Fruit fly (Drosophila melanogaster): ENCODE results near the gene AOX1.

The AOX1 gene

DNA sequence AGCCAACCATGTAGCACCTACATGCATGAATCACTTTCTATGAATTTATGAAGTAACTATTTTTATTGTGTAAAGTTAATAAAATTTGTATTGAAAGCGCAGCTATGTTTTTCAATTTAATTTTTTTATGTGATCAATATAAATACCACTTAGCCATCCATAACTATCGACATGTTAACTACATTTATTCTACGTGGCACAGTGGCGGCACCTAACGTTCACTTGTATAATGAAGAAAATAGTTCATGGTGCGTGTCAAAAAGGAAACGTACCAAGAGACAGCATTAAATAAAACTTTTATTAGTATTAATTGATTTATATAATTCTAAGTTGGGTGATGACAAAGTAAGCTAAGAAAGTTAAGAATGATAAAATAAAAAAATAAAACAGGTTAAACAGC lies 43.9 kb downstream of the AOX1 start:
- TF ChIP-seq CG4496 (GFP tag; IDR thresholded peaks at IDR 0.05) (no peak), CG12605 (GFP tag; IDR thresholded peaks at IDR 0.05) (no peak), CG8301 (tag; optimal IDR thresholded peaks at IDR 0.05) (no peak), CG34367 (tag; optimal IDR thresholded peaks at IDR 0.05) (no peak), Snoo (tag; optimal IDR thresholded peaks at IDR 0.05) (no peak), CG13204 (GFP tag; optimal IDR thresholded peaks at IDR 0.05) (no peak), rn (GFP tag; IDR thresholded peaks at IDR 0.05) (no peak), gl (tag; optimal IDR thresholded peaks at IDR 0.05) (no peak), CG15710 (tag; optimal IDR thresholded peaks at IDR 0.05) (no peak), D1 (tag; optimal IDR thresholded peaks at IDR 0.05) (no peak), Ets98B (GFP tag; IDR thresholded peaks at IDR 0.05) (no peak), CG10348 (GFP tag; IDR thresholded peaks at IDR 0.05) (no peak), fd96Ca (GFP tag; IDR thresholded peaks at IDR 0.05) (no peak), CG9948 (tag; optimal IDR thresholded peaks at IDR 0.05) (no peak), CG32121 (GFP tag; IDR thresholded peaks at IDR 0.05) (no peak), Pif1A (GFP tag; optimal IDR thresholded peaks at IDR 0.05) (no peak), Pif1B (GFP tag; optimal IDR thresholded peaks at IDR 0.05) (no peak), CG14655 (GFP tag; optimal IDR thresholded peaks at IDR 0.05) (no peak), CG17806 (tag; optimal IDR thresholded peaks at IDR 0.05) (no peak)

DNA sequence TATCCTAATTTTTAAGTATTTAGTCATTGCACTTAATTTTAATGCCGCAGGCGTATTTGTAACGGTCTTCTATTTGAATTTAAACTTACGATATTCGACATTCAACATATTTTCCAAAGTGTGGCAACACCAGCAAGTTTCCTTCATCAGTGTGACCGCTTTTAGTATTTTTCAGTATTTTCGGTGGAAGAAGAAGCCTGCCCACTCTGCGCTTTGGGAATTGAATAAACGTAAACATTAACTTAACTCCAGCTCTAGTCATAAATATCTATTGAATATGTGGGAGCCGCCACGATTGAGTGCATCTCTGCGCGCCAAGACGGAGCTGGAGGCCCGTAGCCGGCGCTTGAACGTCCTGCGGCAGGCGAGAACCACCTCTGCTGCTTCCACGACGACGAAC lies 51.2 kb downstream of the AOX1 start, which contains the start of gene obe:
Gene obe (plus strand): TSS at position 185 of the 400 bp plus-strand sequence.
- no peak for TF ChIP-seq CG10348 (GFP tag; IDR thresholded peaks at IDR 0.05)
- no peak for TF ChIP-seq Pif1B (GFP tag; optimal IDR thresholded peaks at IDR 0.05)
- TF ChIP-seq CG32121 (GFP tag; IDR thresholded peaks at IDR 0.05), result no peak
- no peak for TF ChIP-seq CG14655 (GFP tag; optimal IDR thresholded peaks at IDR 0.05)
- no peak for TF ChIP-seq CG12605 (GFP tag; IDR thresholded peaks at IDR 0.05)
- no peak for TF ChIP-seq CG8159 (tag; optimal IDR thresholded peaks at IDR 0.05)
- TF ChIP-seq EcR (GFP tag; optimal IDR thresholded peaks at IDR 0.05), result no peak
- no peak for TF ChIP-seq CG15710 (tag; optimal IDR thresholded peaks at IDR 0.05)
- no peak for TF ChIP-seq CG34367 (tag; optimal IDR thresholded peaks at IDR 0.05)
- no peak for TF ChIP-seq CG17806 (tag; optimal IDR thresholded peaks at IDR 0.05)
- no peak for TF ChIP-seq Ets98B (GFP tag; IDR thresholded peaks at IDR 0.05)
- TF ChIP-seq D1 (tag; optimal IDR thresholded peaks at IDR 0.05), result no peak
- no peak for TF ChIP-seq gl (tag; optimal IDR thresholded peaks at IDR 0.05)
- no peak for TF ChIP-seq Pif1A (GFP tag; optimal IDR thresholded peaks at IDR 0.05)
- no peak for TF ChIP-seq Snoo (tag; optimal IDR thresholded peaks at IDR 0.05)
- no peak for TF ChIP-seq CG8301 (tag; optimal IDR thresholded peaks at IDR 0.05)
- TF ChIP-seq CG4496 (GFP tag; IDR thresholded peaks at IDR 0.05), result no peak
- TF ChIP-seq rn (GFP tag; IDR thresholded peaks at IDR 0.05), result no peak
- TF ChIP-seq CG13204 (GFP tag; optimal IDR thresholded peaks at IDR 0.05), result no peak
- no peak for TF ChIP-seq CG9948 (tag; optimal IDR thresholded peaks at IDR 0.05)

DNA sequence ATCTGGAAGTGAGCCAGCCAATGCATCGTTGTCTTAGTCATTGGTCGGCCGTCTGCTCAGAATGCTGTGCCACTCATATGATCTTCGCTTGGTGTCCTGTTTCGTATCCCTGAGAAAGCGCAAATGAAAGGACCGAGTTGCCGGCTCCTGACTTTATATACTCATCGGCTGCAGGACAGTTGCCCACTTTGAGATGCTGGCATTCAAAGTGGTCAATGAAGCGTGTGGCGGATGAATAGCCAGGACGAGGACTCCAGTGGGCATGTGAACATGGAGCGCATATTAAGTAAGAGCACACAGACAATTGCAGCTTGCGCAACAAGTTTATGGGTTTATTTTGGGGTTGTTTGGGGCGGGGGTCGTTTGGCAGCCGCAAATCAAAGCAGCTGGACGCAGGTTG lies 51.8 kb downstream of the AOX1 start, which contains the start of gene Trissin:
Gene Trissin (minus strand): TSS at position 101 of the 400 bp plus-strand sequence.
- no peak for TF ChIP-seq EcR (GFP tag; optimal IDR thresholded peaks at IDR 0.05)
- no peak for TF ChIP-seq Snoo (tag; optimal IDR thresholded peaks at IDR 0.05)
- no peak for TF ChIP-seq CG17806 (tag; optimal IDR thresholded peaks at IDR 0.05)
- no peak for TF ChIP-seq CG13204 (GFP tag; optimal IDR thresholded peaks at IDR 0.05)
- TF ChIP-seq CG32121 (GFP tag; IDR thresholded peaks at IDR 0.05), result no peak
- no peak for TF ChIP-seq CG15710 (tag; optimal IDR thresholded peaks at IDR 0.05)
- TF ChIP-seq fd96Ca (GFP tag; IDR thresholded peaks at IDR 0.05), result no peak
- TF ChIP-seq CG10348 (GFP tag; IDR thresholded peaks at IDR 0.05), result no peak
- no peak for TF ChIP-seq rn (GFP tag; IDR thresholded peaks at IDR 0.05)
- TF ChIP-seq CG34367 (tag; optimal IDR thresholded peaks at IDR 0.05), result no peak

DNA sequence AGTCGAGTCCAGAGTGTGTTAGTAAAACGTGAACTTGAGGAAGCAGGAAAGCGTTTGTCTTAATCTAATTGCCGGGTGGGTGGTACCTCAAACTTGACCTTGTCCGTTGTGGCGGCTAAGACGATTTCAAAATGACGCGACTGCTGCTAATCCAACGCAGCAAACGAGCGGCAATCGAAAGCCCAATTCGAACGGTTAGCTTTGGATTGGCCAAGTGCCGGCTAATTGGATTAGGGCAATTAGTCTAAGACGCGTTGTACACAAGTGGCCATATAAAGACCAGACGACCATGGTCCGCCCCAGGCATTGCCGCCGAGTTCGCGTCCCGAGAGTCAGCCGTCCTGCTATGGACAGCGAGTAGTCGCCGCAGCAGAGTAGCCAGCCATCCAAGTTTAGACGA lies 54.2 kb downstream of the AOX1 start, which contains the start of gene Rh6:
Gene Rh6 (plus strand): TSS at position 301 of the 400 bp plus-strand sequence.
- no peak for TF ChIP-seq CG4496 (GFP tag; IDR thresholded peaks at IDR 0.05)
- no peak for TF ChIP-seq CG8301 (tag; optimal IDR thresholded peaks at IDR 0.05)
- TF ChIP-seq CG17806 (tag; optimal IDR thresholded peaks at IDR 0.05), result no peak
- no peak for TF ChIP-seq CG10348 (GFP tag; IDR thresholded peaks at IDR 0.05)
- TF ChIP-seq rn (GFP tag; IDR thresholded peaks at IDR 0.05), result no peak
- TF ChIP-seq CG8159 (tag; optimal IDR thresholded peaks at IDR 0.05), result no peak
- TF ChIP-seq gl (tag; optimal IDR thresholded peaks at IDR 0.05), result no peak
- TF ChIP-seq CG14655 (GFP tag; optimal IDR thresholded peaks at IDR 0.05), result no peak
- no peak for TF ChIP-seq CG9948 (tag; optimal IDR thresholded peaks at IDR 0.05)
- TF ChIP-seq CG34367 (tag; optimal IDR thresholded peaks at IDR 0.05), result no peak
- TF ChIP-seq CG15710 (tag; optimal IDR thresholded peaks at IDR 0.05), result no peak
- no peak for TF ChIP-seq Snoo (tag; optimal IDR thresholded peaks at IDR 0.05)
- TF ChIP-seq CG12605 (GFP tag; IDR thresholded peaks at IDR 0.05), result no peak
- no peak for TF ChIP-seq Ets98B (GFP tag; IDR thresholded peaks at IDR 0.05)
- no peak for TF ChIP-seq CG13204 (GFP tag; optimal IDR thresholded peaks at IDR 0.05)
